Fruit fly (Drosophila melanogaster): ENCODE data around the gene Amun.

Amun gene

dm6 chrX:11694959-11695882, 20.1 kb downstream of the Amun start, which contains the start of gene PhKgamma (continued):
- TF ChIP-seq cyc (GFP tag; optimal IDR thresholded peaks at IDR 0.05), result peak; percentile 11
- TF ChIP-seq acj6 (GFP tag; optimal IDR thresholded peaks at IDR 0.05), result no peak
- peak; percentile 73 for TF ChIP-seq CG6163 (GFP tag; IDR thresholded peaks at IDR 0.05)
- TF ChIP-seq CG6854 (GFP tag; optimal IDR thresholded peaks at IDR 0.05), result no peak
- TF ChIP-seq CG6792 (GFP tag; optimal IDR thresholded peaks at IDR 0.05), result no peak
- no peak for TF ChIP-seq CG8632 (GFP tag; optimal IDR thresholded peaks at IDR 0.05)
- peak; percentile 60 for TF ChIP-seq vri (GFP tag; optimal IDR thresholded peaks at IDR 0.05)
- peak; percentile 24 for TF ChIP-seq CG3919 (GFP tag; optimal IDR thresholded peaks at IDR 0.05)
- TF ChIP-seq dac (GFP tag; optimal IDR thresholded peaks at IDR 0.05), result no peak
- TF ChIP-seq Sox15 (GFP tag; optimal IDR thresholded peaks at IDR 0.05), result no peak
- TF ChIP-seq Eip75B (GFP tag; optimal IDR thresholded peaks at IDR 0.05), result peak; percentile 26
- TF ChIP-seq Ets96B (tag; optimal IDR thresholded peaks at IDR 0.05), result peak; percentile 37
- TF ChIP-seq CG11902 (GFP tag; optimal IDR thresholded peaks at IDR 0.05), result no peak
- peak; percentile 10 for TF ChIP-seq CG10669 (GFP tag; optimal IDR thresholded peaks at IDR 0.05)
- TF ChIP-seq CG6276 (GFP tag; optimal IDR thresholded peaks at IDR 0.05), result peak; percentile 70
- TF ChIP-seq ss (GFP tag; optimal IDR thresholded peaks at IDR 0.05), result peak; percentile 78 to 94
- peak; percentile 67 for TF ChIP-seq CG16779 (tag; optimal IDR thresholded peaks at IDR 0.05)
- peak; percentile 74; the same call in 2 of the 3 replicates for TF ChIP-seq eg (GFP tag; IDR thresholded peaks at IDR 0.05)
- TF ChIP-seq CG9139 (GFP tag; optimal IDR thresholded peaks at IDR 0.05), result peak; percentile 64
- peak; percentile 41 for TF ChIP-seq CG11762 (GFP tag; optimal IDR thresholded peaks at IDR 0.05; ENCODE audit: insufficient read depth)
- peak; percentile 27 for TF ChIP-seq Eip93F (GFP tag; optimal IDR thresholded peaks at IDR 0.05)
- peak; percentile 47 for TF ChIP-seq net (GFP tag; optimal IDR thresholded peaks at IDR 0.05)
- TF ChIP-seq Eip78C (GFP tag), result peak; percentile 67
- peak in 1 of 2 experiments; percentile 47 for TF ChIP-seq salr (GFP tag; optimal IDR thresholded peaks at IDR 0.05)
- peak; percentile 28 for TF ChIP-seq CG7368 (GFP tag; optimal IDR thresholded peaks at IDR 0.05)
- no peak; the same call in 1 of the 2 replicates for TF ChIP-seq CG11294 (GFP tag; IDR thresholded peaks at IDR 0.05)
- TF ChIP-seq dsx (GFP tag; optimal IDR thresholded peaks at IDR 0.05; ENCODE audit: poor library complexity, severe bottlenecking), result peak; percentile 51
- no peak for TF ChIP-seq Hr4 (GFP tag; optimal IDR thresholded peaks at IDR 0.05)
- TF ChIP-seq CG32006 (GFP tag; optimal IDR thresholded peaks at IDR 0.05), result peak; percentile 49
- no peak for TF ChIP-seq OdsH (GFP tag; optimal IDR thresholded peaks at IDR 0.05)
- peak; percentile 7 for TF ChIP-seq CG3032 (tag; optimal IDR thresholded peaks at IDR 0.05)
- TF ChIP-seq achi (GFP tag; optimal IDR thresholded peaks at IDR 0.05), result peak; percentile 13
- no peak for TF ChIP-seq Smox (GFP tag; optimal IDR thresholded peaks at IDR 0.05)

- TF ChIP-seq Eip78C (GFP tag), result peak; percentile 64
- TF ChIP-seq CG6163 (GFP tag; IDR thresholded peaks at IDR 0.05), result no peak; the same call in 2 of the 3 replicates
- TF ChIP-seq ss (GFP tag; optimal IDR thresholded peaks at IDR 0.05), result peak in 1 of 2 experiments; percentile 12
- peak; percentile 25 for TF ChIP-seq fkh (GFP tag; optimal IDR thresholded peaks at IDR 0.05)
These were observed 25.7 kb downstream of the Amun start for dm6 chrX:11689669-11690068.

DNA sequence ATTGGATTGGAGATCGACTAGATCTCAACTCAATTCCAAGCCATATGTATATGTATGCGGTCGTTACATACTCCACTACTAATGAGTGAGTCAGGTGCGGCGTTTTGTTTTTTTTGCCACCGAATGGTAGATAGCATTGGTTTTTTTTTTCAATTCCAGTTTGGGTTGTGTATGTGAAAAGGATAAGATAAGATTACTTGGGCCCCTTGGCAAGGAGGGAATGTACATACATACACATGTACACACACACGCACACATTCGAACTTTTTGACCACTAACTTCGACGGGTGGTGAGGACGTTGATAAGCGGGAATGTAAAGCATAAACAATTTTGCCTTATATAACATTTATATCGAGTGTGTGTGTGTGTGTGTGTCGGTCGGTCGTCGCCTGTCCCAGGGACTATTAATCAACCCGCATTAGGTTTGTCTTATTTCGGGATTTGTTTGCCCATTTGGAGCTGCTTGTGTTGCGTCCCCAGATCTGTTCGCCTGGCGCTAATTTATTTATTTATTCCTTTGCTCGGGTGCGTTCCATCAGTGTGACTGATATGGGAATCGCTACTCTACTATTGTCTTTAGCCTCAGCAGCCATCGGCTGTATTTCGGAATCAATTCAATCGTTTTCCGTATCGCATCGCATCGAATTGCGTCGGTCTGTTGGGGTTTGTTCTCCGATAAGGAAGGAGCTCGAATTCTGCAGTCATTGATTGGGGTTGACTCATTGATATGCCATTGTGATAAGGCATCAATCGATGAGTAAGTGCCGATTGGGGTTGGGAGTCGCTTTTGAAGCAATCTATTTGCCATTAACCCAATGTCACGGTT, 27.5 kb downstream of the Amun start:
- TF ChIP-seq ss (GFP tag; optimal IDR thresholded peaks at IDR 0.05) (peak in 1 of 2 experiments; percentile 2), Blimp-1 (GFP tag; optimal IDR thresholded peaks at IDR 0.05) (no peak), fkh (GFP tag; optimal IDR thresholded peaks at IDR 0.05) (peak; percentile 1), eg (GFP tag; IDR thresholded peaks at IDR 0.05) (no peak), Sox14 (GFP tag; optimal IDR thresholded peaks at IDR 0.05) (no peak), CG8319 (GFP tag; optimal IDR thresholded peaks at IDR 0.05) (no peak), spab (GFP tag; optimal IDR thresholded peaks at IDR 0.05) (no peak), Eip93F (GFP tag; optimal IDR thresholded peaks at IDR 0.05) (no peak), fd59A (GFP tag; optimal IDR thresholded peaks at IDR 0.05) (no peak), net (GFP tag; optimal IDR thresholded peaks at IDR 0.05) (no peak), CG10669 (GFP tag; optimal IDR thresholded peaks at IDR 0.05) (no peak), Eip78C (GFP tag) (peak; percentile 52), Smox (GFP tag; optimal IDR thresholded peaks at IDR 0.05) (no peak), Hr4 (GFP tag; optimal IDR thresholded peaks at IDR 0.05) (no peak), cyc (GFP tag; optimal IDR thresholded peaks at IDR 0.05) (no peak), Eip75B (GFP tag; optimal IDR thresholded peaks at IDR 0.05) (no peak), CG1621 (tag; optimal IDR thresholded peaks at IDR 0.05) (no peak), dsx (GFP tag; optimal IDR thresholded peaks at IDR 0.05; ENCODE audit: poor library complexity, severe bottlenecking) (no peak), Gug (GFP tag; IDR thresholded peaks at IDR 0.05) (no peak), OdsH (GFP tag; optimal IDR thresholded peaks at IDR 0.05) (no peak), vri (GFP tag; optimal IDR thresholded peaks at IDR 0.05) (peak; percentile 72), CG4318 (GFP tag; optimal IDR thresholded peaks at IDR 0.05) (no peak), CG7368 (GFP tag; optimal IDR thresholded peaks at IDR 0.05) (no peak)

Measured in whole organism, prepupa.